Worm (Caenorhabditis elegans) whole organism, young adult: Measurements from ENCODE around the gene str-52.

Experiments
- B0035.1 ChIP-seq: sonication (generic microtip); optimal IDR thresholded peaks from 2 replicates; lab custom pipeline; 2016; ENCODE audit warnings: missing genetic modification characterization, mild to moderate bottlenecking, missing compliant biosample characterization, missing genotype, missing genetic modification reagents
- B0261.1 ChIP-seq: sonication (generic microtip); optimal IDR thresholded peaks from 2 replicates; lab custom pipeline; 2016; ENCODE audit warnings: mild to moderate bottlenecking, missing genetic modification characterization, moderate library complexity, missing compliant biosample characterization
- D2030.7 ChIP-seq: fragments of 200-800 bp; sonication (Bioruptor generic); IDR thresholded peaks from 2 replicates; pipeline ENCODE4 v1.3.6; 2022; ENCODE audit warnings: missing genetic modification reagents, missing genetic modification characterization, missing compliant biosample characterization
- F10E7.11 ChIP-seq: sonication (generic microtip); optimal IDR thresholded peaks from 2 replicates; lab custom pipeline; 2017; ENCODE audit warnings: mild to moderate bottlenecking, missing genetic modification characterization, moderate library complexity, missing compliant biosample characterization
- F23B12.7 ChIP-seq: sonication (generic microtip); optimal IDR thresholded peaks from 2 replicates; lab custom pipeline; 2017; ENCODE audit warnings: missing genetic modification characterization, mild to moderate bottlenecking, missing compliant biosample characterization, antibody characterized with exemption, moderate library complexity; ENCODE audit not compliant: insufficient read depth
- F39B2.1 ChIP-seq: fragments of 200-800 bp; sonication (Bioruptor generic); IDR thresholded peaks from 2 replicates; pipeline ENCODE4 v1.3.6; 2022; ENCODE audit warnings: missing genetic modification reagents, missing genetic modification characterization, missing compliant biosample characterization
- F55B11.4 ChIP-seq: sonication (generic microtip); optimal IDR thresholded peaks from 2 replicates; lab custom pipeline; 2016; ENCODE audit warnings: missing compliant biosample characterization, missing genetic modification characterization, borderline replicate concordance; ENCODE audit not compliant: insufficient read depth
- F57A8.1 ChIP-seq: fragments of 200-800 bp; sonication (Bioruptor generic); optimal IDR thresholded peaks from 2 replicates; lab custom pipeline; 2018; ENCODE audit warnings: mild to moderate bottlenecking, missing genetic modification characterization, moderate library complexity, missing compliant biosample characterization
- K11D2.4 ChIP-seq: fragments of 200-800 bp; sonication (Bioruptor generic); IDR thresholded peaks from 2 replicates; pipeline ENCODE4 v1.3.6; 2022; ENCODE audit warnings: missing genetic modification reagents, missing genetic modification characterization, missing compliant biosample characterization
- K12H6.12 ChIP-seq: fragments of 200-800 bp; sonication (Bioruptor generic); optimal IDR thresholded peaks from 2 replicates; lab custom pipeline; 2018; ENCODE audit warnings: mild to moderate bottlenecking, missing genetic modification characterization, missing compliant biosample characterization
- Y56A3A.18 ChIP-seq: fragments of 200-800 bp; sonication (Bioruptor generic); IDR thresholded peaks from 2 replicates; pipeline ENCODE4 v1.3.6; 2022; ENCODE audit warnings: missing genetic modification reagents, missing genetic modification characterization, missing compliant biosample characterization
- Y67H2A.10 ChIP-seq: fragments of 200-800 bp; sonication (Bioruptor generic); conservative IDR thresholded peaks from 2 replicates; pipeline ENCODE4 v1.3.6; 2022; ENCODE audit warnings: missing genetic modification reagents, missing genetic modification characterization, missing compliant biosample characterization
- aptf-2 ChIP-seq: fragments of 200-800 bp; sonication (Bioruptor generic); conservative IDR thresholded peaks from 2 replicates; pipeline ENCODE4 v1.3.6; 2022; ENCODE audit warnings: missing genetic modification reagents, missing genetic modification characterization, missing compliant biosample characterization
- aptf-3 ChIP-seq: fragments of 200-800 bp; sonication (Bioruptor generic); IDR thresholded peaks from 2 replicates; pipeline ENCODE4 v1.3.6; 2022; ENCODE audit warnings: missing genetic modification characterization, missing compliant biosample characterization
- attf-3 ChIP-seq: fragments of 200-800 bp; sonication (Bioruptor generic); conservative IDR thresholded peaks from 2 replicates; pipeline ENCODE4 v1.3.6; 2022; ENCODE audit warnings: missing genetic modification reagents, missing genetic modification characterization, missing compliant biosample characterization
- attf-5 ChIP-seq: fragments of 200-800 bp; sonication (Bioruptor generic); optimal IDR thresholded peaks from 2 replicates; lab custom pipeline; 2018; ENCODE audit warnings: mild to moderate bottlenecking, missing genetic modification characterization, missing compliant biosample characterization
- attf-6 ChIP-seq: fragments of 200-800 bp; sonication (Bioruptor generic); IDR thresholded peaks from 2 replicates; pipeline ENCODE4 v1.3.6; 2022; ENCODE audit warnings: missing genetic modification reagents, missing genetic modification characterization, missing compliant biosample characterization
- bed-2 ChIP-seq: fragments of 200-800 bp; sonication (Bioruptor generic); IDR thresholded peaks from 2 replicates; pipeline ENCODE4 v1.3.6; 2022; ENCODE audit warnings: missing genetic modification reagents, missing genetic modification characterization, missing compliant biosample characterization
- ceh-58 ChIP-seq: fragments of 200-800 bp; sonication (Bioruptor generic); IDR thresholded peaks from 2 replicates; pipeline ENCODE4 v1.3.6; 2022; ENCODE audit warnings: missing genetic modification characterization, missing compliant biosample characterization
- chd-7 ChIP-seq: sonication (generic microtip); optimal IDR thresholded peaks from 2 replicates; lab custom pipeline; 2016; ENCODE audit warnings: mild to moderate bottlenecking, missing genetic modification characterization, moderate library complexity, missing compliant biosample characterization
- dpl-1 ChIP-seq: fragments of 150-350 bp; optimal IDR thresholded peaks from 2 replicates; lab custom pipeline; 2014; ENCODE audit warnings: missing biosample characterization, missing genetic modification reagents, missing genetic modification characterization
- efl-1 ChIP-seq: fragments of 150-350 bp; optimal IDR thresholded peaks from 2 replicates; lab custom pipeline; 2014; ENCODE audit warnings: missing biosample characterization, missing genetic modification reagents, missing genetic modification characterization
- egl-18 ChIP-seq: fragments of 200-800 bp; sonication (Bioruptor generic); IDR thresholded peaks from 2 replicates; pipeline ENCODE4 v1.3.6; 2022; ENCODE audit warnings: missing genetic modification reagents, missing genetic modification characterization, missing compliant biosample characterization
- ekl-4 ChIP-seq: fragments of 200-800 bp; sonication (Bioruptor generic); IDR thresholded peaks from 2 replicates; pipeline ENCODE4 v1.3.6; 2022; ENCODE audit warnings: missing genetic modification reagents, missing genetic modification characterization, missing compliant biosample characterization
- hsf-1 ChIP-seq: fragments of 200-800 bp; sonication (Bioruptor generic); IDR thresholded peaks from 2 replicates; pipeline ENCODE4 v1.3.6; 2022; ENCODE audit warnings: missing genetic modification reagents, missing genetic modification characterization, missing compliant biosample characterization
- let-607 ChIP-seq, 2 experiments: fragments of 200-800 bp in 1 of 2; sonication (Bioruptor generic) in 1 of 2; sonication (generic microtip) in 1 of 2; optimal IDR thresholded peaks; 2 replicates each; lab custom pipeline; 2016 to 2018; ENCODE audit warnings: mild to moderate bottlenecking in 2 of 2, missing compliant biosample characterization in 2 of 2, missing genetic modification characterization in 2 of 2, moderate library complexity in 2 of 2, missing genotype in 1 of 2
- lin-26 ChIP-seq: fragments of 200-800 bp; sonication (Bioruptor generic); IDR thresholded peaks from 2 replicates; pipeline ENCODE4 v1.3.6; 2022; ENCODE audit warnings: missing genetic modification reagents, missing genetic modification characterization, missing compliant biosample characterization
- lin-40 ChIP-seq: sonication (generic microtip); optimal IDR thresholded peaks from 2 replicates; lab custom pipeline; 2016; ENCODE audit warnings: missing genetic modification characterization, mild to moderate bottlenecking, missing compliant biosample characterization, missing genotype, missing genetic modification reagents
- madf-10 ChIP-seq: sonication (generic microtip); optimal IDR thresholded peaks from 2 replicates; lab custom pipeline; 2016; ENCODE audit warnings: mild to moderate bottlenecking, missing genetic modification characterization, missing compliant biosample characterization
- madf-3 ChIP-seq: fragments of 200-800 bp; sonication (Bioruptor generic); IDR thresholded peaks from 2 replicates; pipeline ENCODE4 v1.3.6; 2022; ENCODE audit warnings: missing genetic modification reagents, missing genetic modification characterization, missing compliant biosample characterization
- madf-6 ChIP-seq: fragments of 200-800 bp; sonication (Bioruptor generic); IDR thresholded peaks from 2 replicates; pipeline ENCODE4 v1.3.6; 2022; ENCODE audit warnings: missing genetic modification reagents, missing genetic modification characterization, missing compliant biosample characterization
- mcd-1 ChIP-seq: fragments of 200-800 bp; sonication (Bioruptor generic); IDR thresholded peaks from 2 replicates; pipeline ENCODE4 v1.3.6; 2022; ENCODE audit warnings: missing genetic modification reagents, missing genetic modification characterization, missing compliant biosample characterization
- mes-4 ChIP-seq: sonication (generic microtip); optimal IDR thresholded peaks from 2 replicates; lab custom pipeline; 2016; ENCODE audit warnings: missing genotype, missing genetic modification characterization, missing compliant biosample characterization
- mxl-1 ChIP-seq: sonication (generic microtip); optimal IDR thresholded peaks from 2 replicates; lab custom pipeline; 2016; ENCODE audit warnings: missing genetic modification characterization, missing compliant biosample characterization
- nfyb-1 ChIP-seq: fragments of 200-800 bp; sonication (Bioruptor generic); IDR thresholded peaks from 2 replicates; pipeline ENCODE4 v1.3.6; 2022; ENCODE audit warnings: missing genetic modification reagents, missing genetic modification characterization, missing compliant biosample characterization
- nhr-120 ChIP-seq: fragments of 200-800 bp; sonication (Bioruptor generic); IDR thresholded peaks from 2 replicates; pipeline ENCODE4 v1.3.6; 2022; ENCODE audit warnings: missing genetic modification characterization, missing compliant biosample characterization
- pha-4 ChIP-seq: fragments of 150-350 bp; sonication (generic microtip); optimal IDR thresholded peaks from 2 replicates; lab custom pipeline; 2014; ENCODE audit warnings: missing biosample characterization, missing genetic modification reagents, missing genetic modification characterization
- rcor-1 ChIP-seq: fragments of 200-800 bp; sonication (Bioruptor generic); IDR thresholded peaks from 2 replicates; pipeline ENCODE4 v1.3.6; 2022; ENCODE audit warnings: missing genetic modification reagents, missing genetic modification characterization, missing compliant biosample characterization
- snpc-4 ChIP-seq, 5 experiments: fragments of 150-350 bp in 1 of 5; sonication (generic microtip) in 4 of 5; optimal IDR thresholded peaks; 2 replicates each; lab custom pipeline; 2014 to 2018; ENCODE audit warnings: missing genetic modification characterization in 5 of 5, missing biosample characterization in 3 of 5, antibody characterized with exemption in 2 of 5, mild to moderate bottlenecking in 2 of 5, missing compliant biosample characterization in 2 of 5, missing genotype in 2 of 5, moderate library complexity in 2 of 5, missing genetic modification reagents in 1 of 5
- somi-1 ChIP-seq: fragments of 200-800 bp; sonication (Bioruptor generic); optimal IDR thresholded peaks from 2 replicates; lab custom pipeline; 2018; ENCODE audit warnings: mild to moderate bottlenecking, missing genetic modification characterization, missing compliant biosample characterization
- tbp1 ChIP-seq: fragments of 200-800 bp; sonication (Bioruptor generic); optimal IDR thresholded peaks from 2 replicates; lab custom pipeline; 2018; ENCODE audit warnings: mild to moderate bottlenecking, missing genetic modification characterization, missing compliant biosample characterization
- unc-130 ChIP-seq: sonication (generic microtip); optimal IDR thresholded peaks from 2 replicates; lab custom pipeline; 2016; ENCODE audit warnings: missing genetic modification reagents, missing genetic modification characterization, missing compliant biosample characterization
- xnd-1 ChIP-seq: sonication (generic microtip); optimal IDR thresholded peaks from 2 replicates; lab custom pipeline; 2016; ENCODE audit warnings: missing genotype, missing genetic modification reagents, missing genetic modification characterization, missing compliant biosample characterization
- zim-3 ChIP-seq: sonication (generic microtip); optimal IDR thresholded peaks from 2 replicates; lab custom pipeline; 2017; ENCODE audit warnings: mild to moderate bottlenecking, missing genetic modification characterization, moderate library complexity, missing compliant biosample characterization
- ztf-25 ChIP-seq: fragments of 200-800 bp; sonication (Bioruptor generic); IDR thresholded peaks from 2 replicates; pipeline ENCODE4 v1.3.6; 2022; ENCODE audit warnings: missing genetic modification reagents, missing genetic modification characterization, missing compliant biosample characterization
- ztf-26 ChIP-seq: sonication (generic microtip); optimal IDR thresholded peaks from 2 replicates; lab custom pipeline; 2017; ENCODE audit warnings: missing genetic modification characterization, missing compliant biosample characterization
- ztf-28 ChIP-seq: fragments of 200-800 bp; sonication (Bioruptor generic); IDR thresholded peaks from 2 replicates; pipeline ENCODE4 v1.3.6; 2022; ENCODE audit warnings: missing genetic modification reagents, missing genetic modification characterization, missing compliant biosample characterization
- ztf-3 ChIP-seq: fragments of 200-800 bp; sonication (Bioruptor generic); optimal IDR thresholded peaks from 2 replicates; lab custom pipeline; 2018; ENCODE audit warnings: mild to moderate bottlenecking, missing genetic modification characterization, missing compliant biosample characterization

str-52 gene

DNA sequence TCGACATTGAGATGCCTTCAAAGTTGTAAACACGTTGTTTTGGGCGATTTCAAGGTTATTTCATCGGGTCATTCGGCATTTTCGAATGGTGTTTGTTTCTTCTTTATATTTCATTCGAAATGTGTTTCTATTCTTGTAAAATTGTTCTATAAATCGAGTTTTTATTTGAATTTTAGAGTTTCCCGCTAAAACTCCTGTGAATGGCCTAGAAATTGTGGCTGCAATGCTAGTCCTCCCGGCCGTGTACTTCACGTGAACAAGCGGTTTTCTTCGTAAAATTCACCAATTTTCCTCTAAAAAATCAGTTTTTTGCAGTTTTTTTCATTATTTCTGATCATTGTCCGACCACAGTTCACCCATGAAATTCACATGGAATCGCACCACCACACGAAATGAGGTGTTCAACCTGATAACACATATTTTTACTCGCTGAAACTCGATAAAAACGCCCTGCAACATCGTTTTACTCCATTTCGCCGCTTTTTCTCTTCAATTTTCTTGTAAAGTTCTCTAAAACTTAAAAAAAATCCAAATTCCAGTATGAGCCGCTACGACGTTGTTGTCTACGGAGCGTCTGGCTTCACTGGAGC is 18.9 kb downstream of the str-52 start, which contains the start of gene ldp-1 (continued):
- TF ChIP-seq B0035.1 (tag; lab: Kevin White, UChicago): no peak
- TF ChIP-seq madf-3 (GFP tag; lab: Robert Waterston, UW): no peak
- TF ChIP-seq chd-7: no peak
- TF ChIP-seq efl-1 (GFP tag; lab: Kevin White, UChicago): peak; percentile 49
- TF ChIP-seq snpc-4 (GFP tag; optimal IDR thresholded peaks at IDR 0.05; lab: Kevin White, UChicago): no peak
- TF ChIP-seq snpc-4 (tag; optimal IDR thresholded peaks at IDR 0.05; lab: Kevin White, UChicago): peak in 3 of 4 experiments; percentile 16 to 28 (median 26)
- TF ChIP-seq rcor-1 (GFP tag; lab: Robert Waterston, UW): peak; percentile 46; the same call in 1 of the 2 replicates
- TF ChIP-seq attf-5 (GFP tag; lab: Kevin White, UChicago): no peak
- 0 out of 2 replicates have a peak, but pooled peaks have one; percentile 58 for TF ChIP-seq aptf-2 (GFP tag; lab: Robert Waterston, UW)
- TF ChIP-seq xnd-1: peak; percentile 8
- TF ChIP-seq pha-4: no peak
- no peak for TF ChIP-seq attf-6 (GFP tag; lab: Robert Waterston, UW)
- no peak for TF ChIP-seq let-607 (tag; optimal IDR thresholded peaks at IDR 0.05; lab: Kevin White, UChicago)
- TF ChIP-seq ceh-58 (GFP tag; lab: Robert Waterston, UW): no peak
- no peak for TF ChIP-seq Y67H2A.10
- TF ChIP-seq Y56A3A.18 (GFP tag; lab: Robert Waterston, UW): no peak
- 0 out of 2 replicates have a peak, but pooled peaks have one; percentile 46 for TF ChIP-seq K11D2.4
- no peak for TF ChIP-seq bed-2
- no peak for TF ChIP-seq madf-10 (tag; lab: Kevin White, UChicago)
- no peak for TF ChIP-seq F55B11.4 (tag; lab: Kevin White, UChicago)
- TF ChIP-seq B0261.1 (tag; lab: Kevin White, UChicago): no peak
- no peak for TF ChIP-seq F57A8.1 (GFP tag; lab: Kevin White, UChicago)
- no peak for TF ChIP-seq attf-3 (GFP tag; lab: Robert Waterston, UW)
- TF ChIP-seq hsf-1 (GFP tag; lab: Robert Waterston, UW): no peak
- no peak for TF ChIP-seq tbp1
- no peak for TF ChIP-seq ztf-28 (GFP tag; lab: Robert Waterston, UW)
- no peak for TF ChIP-seq F23B12.7 (tag; lab: Kevin White, UChicago)
- no peak for TF ChIP-seq ztf-25 (GFP tag; lab: Robert Waterston, UW)
- TF ChIP-seq ztf-3 (GFP tag; lab: Kevin White, UChicago): no peak
- no peak for TF ChIP-seq F10E7.11
- peak; percentile 76 for TF ChIP-seq unc-130
- no peak for TF ChIP-seq mes-4 (tag; lab: Kevin White, UChicago)
- TF ChIP-seq D2030.7 (GFP tag; lab: Robert Waterston, UW): peak; percentile 20; the same call in 1 of the 2 replicates
- no peak for TF ChIP-seq F39B2.1 (GFP tag; lab: Robert Waterston, UW)
- no peak for TF ChIP-seq zim-3
- no peak for TF ChIP-seq mxl-1 (tag; lab: Kevin White, UChicago)
- TF ChIP-seq madf-6 (GFP tag; lab: Robert Waterston, UW): peak; percentile 66
- peak; percentile 9; the same call in 1 of the 2 replicates for TF ChIP-seq ekl-4 (GFP tag; lab: Robert Waterston, UW)
- no peak for TF ChIP-seq egl-18 (GFP tag; lab: Robert Waterston, UW)
- peak; percentile 61 for TF ChIP-seq lin-40 (tag; lab: Kevin White, UChicago)
- TF ChIP-seq dpl-1 (GFP tag; lab: Kevin White, UChicago): peak; percentile 73
- no peak for TF ChIP-seq K12H6.12
- TF ChIP-seq nfyb-1 (GFP tag; lab: Robert Waterston, UW): no peak
- no peak for TF ChIP-seq somi-1 (GFP tag; lab: Kevin White, UChicago)
- TF ChIP-seq aptf-3: no peak
- no peak for TF ChIP-seq lin-26
- no peak for TF ChIP-seq nhr-120 (GFP tag; lab: Robert Waterston, UW)
- peak; percentile 76 for TF ChIP-seq mcd-1 (GFP tag; lab: Robert Waterston, UW)
- TF ChIP-seq ztf-26 (tag; lab: Kevin White, UChicago): no peak
